Fruit fly (Drosophila melanogaster) whole organism, embryonic: ENCODE results near the gene Ostgamma.

ENCODE experiments used
- Antp ChIP-seq: fragments of 200-800 bp; sonication (Bioruptor generic); optimal IDR thresholded peaks from 3 replicates; lab custom pipeline; 2016; ENCODE audit warnings: missing biosample characterization, missing genetic modification characterization
- CG10209 ChIP-seq: fragments of 200-800 bp; sonication (Bioruptor generic); optimal IDR thresholded peaks from 3 replicates; lab custom pipeline; 2017; ENCODE audit warnings: missing biosample characterization, mild to moderate bottlenecking, missing genetic modification characterization, missing genetic modification reagents
- CG10274 ChIP-seq: fragments of 200-800 bp; sonication (Bioruptor generic); optimal IDR thresholded peaks from 3 replicates; lab custom pipeline; 2017; ENCODE audit warnings: missing biosample characterization, mild to moderate bottlenecking, missing genetic modification characterization
- CG11504 ChIP-seq: fragments of 200-800 bp; sonication (Bioruptor generic); optimal IDR thresholded peaks from 3 replicates; lab custom pipeline; 2019; ENCODE audit warnings: missing biosample characterization, mild to moderate bottlenecking, missing genetic modification characterization, moderate library complexity
- CG11560 ChIP-seq: fragments of 200-800 bp; sonication (Bioruptor generic); IDR thresholded peaks from 3 replicates; pipeline ENCODE4 v1.3.6; 2022; ENCODE audit warnings: missing biosample characterization, missing genetic modification characterization
- CG11723 ChIP-seq: fragments of 200-800 bp; sonication (Bioruptor generic); optimal IDR thresholded peaks from 2 replicates; lab custom pipeline; 2017; ENCODE audit warnings: missing biosample characterization, mild to moderate bottlenecking, missing genetic modification characterization
- CG13287 ChIP-seq: fragments of 200-800 bp; sonication (Bioruptor generic); IDR thresholded peaks from 2 replicates; pipeline ENCODE4 v1.3.6; 2022; ENCODE audit warnings: missing biosample characterization, missing genetic modification characterization; ENCODE audit not compliant: partially characterized antibody
- CG14710 ChIP-seq: fragments of 200-800 bp; sonication (Bioruptor generic); optimal IDR thresholded peaks from 3 replicates; lab custom pipeline; 2019; ENCODE audit warnings: missing biosample characterization, mild to moderate bottlenecking, missing genetic modification characterization, moderate library complexity
- CG16779 ChIP-seq: fragments of 200-800 bp; sonication (Bioruptor generic); IDR thresholded peaks from 2 replicates; pipeline ENCODE4 v1.3.6; 2022; ENCODE audit warnings: missing biosample characterization, missing genetic modification characterization
- CG17612 ChIP-seq: fragments of 200-800 bp; sonication (Bioruptor generic); IDR thresholded peaks from 2 replicates; pipeline ENCODE4 v1.3.6; 2022; ENCODE audit warnings: missing biosample characterization, missing genetic modification characterization
- CG2116 ChIP-seq: fragments of 200-800 bp; sonication (Bioruptor generic); optimal IDR thresholded peaks from 3 replicates; lab custom pipeline; 2018; ENCODE audit warnings: missing biosample characterization, mild to moderate bottlenecking, missing genetic modification characterization
- CG2129 ChIP-seq: fragments of 200-800 bp; sonication (Bioruptor generic); IDR thresholded peaks from 2 replicates; pipeline ENCODE4 v1.3.6; 2022; ENCODE audit warnings: missing biosample characterization, missing genetic modification characterization; ENCODE audit not compliant: partially characterized antibody
- CG2889 ChIP-seq: fragments of 200-800 bp; sonication (Bioruptor generic); IDR thresholded peaks from 3 replicates; pipeline ENCODE4 v1.3.6; 2022; ENCODE audit warnings: missing biosample characterization, missing genetic modification characterization
- CG31224 ChIP-seq: fragments of 200-800 bp; sonication (Bioruptor generic); IDR thresholded peaks from 2 replicates; pipeline ENCODE4 v1.3.6; 2022; ENCODE audit warnings: missing biosample characterization, missing genetic modification characterization
- CG32532 ChIP-seq: fragments of 200-800 bp; sonication (Bioruptor generic); IDR thresholded peaks from 2 replicates; pipeline ENCODE4 v1.3.6; 2022; ENCODE audit warnings: missing biosample characterization, missing genetic modification characterization
- CG32772 ChIP-seq: fragments of 200-800 bp; sonication (Bioruptor generic); IDR thresholded peaks from 2 replicates; pipeline ENCODE4 v1.3.6; 2022; ENCODE audit warnings: missing biosample characterization, missing genetic modification characterization
- CG3995 ChIP-seq: fragments of 200-800 bp; sonication (Bioruptor generic); optimal IDR thresholded peaks from 3 replicates; lab custom pipeline; 2016; ENCODE audit warnings: missing biosample characterization, missing genetic modification characterization
- CG6175 ChIP-seq: fragments of 200-800 bp; sonication (Bioruptor generic); IDR thresholded peaks from 3 replicates; pipeline ENCODE4 v1.3.6; 2022; ENCODE audit warnings: missing biosample characterization, missing genetic modification characterization
- CG7357 ChIP-seq: fragments of 200-800 bp; sonication (Bioruptor generic); IDR thresholded peaks from 3 replicates; pipeline ENCODE4 v1.3.6; 2022; ENCODE audit warnings: missing biosample characterization, missing genetic modification characterization
- CG7987 ChIP-seq: fragments of 200-800 bp; sonication (Bioruptor generic); optimal IDR thresholded peaks from 2 replicates; lab custom pipeline; 2018; ENCODE audit warnings: missing biosample characterization, mild to moderate bottlenecking, missing genetic modification characterization, moderate library complexity
- CHES-1-like ChIP-seq: fragments of 200-800 bp; sonication (Bioruptor generic); optimal IDR thresholded peaks from 2 replicates; lab custom pipeline; 2016; ENCODE audit warnings: missing biosample characterization, missing genetic modification characterization
- Lpt ChIP-seq: fragments of >200 bp; optimal IDR thresholded peaks from 2 replicates; lab custom pipeline; 2018; ENCODE audit warnings: missing biosample characterization, missing genetic modification characterization
- MTF-1 ChIP-seq: fragments of 200-800 bp; sonication (Bioruptor generic); optimal IDR thresholded peaks from 2 replicates; lab custom pipeline; 2018; ENCODE audit warnings: missing biosample characterization, mild to moderate bottlenecking, missing genetic modification characterization, borderline replicate concordance
- Meics ChIP-seq: fragments of 200-800 bp; sonication (Bioruptor generic); optimal IDR thresholded peaks from 2 replicates; lab custom pipeline; 2017; ENCODE audit warnings: missing biosample characterization, mild to moderate bottlenecking, missing genetic modification characterization
- NC2β ChIP-seq: fragments of 200-800 bp; sonication (Bioruptor generic); optimal IDR thresholded peaks from 2 replicates; lab custom pipeline; 2016; ENCODE audit warnings: missing biosample characterization, missing genetic modification characterization
- Rx ChIP-seq: fragments of 200-800 bp; sonication (Bioruptor generic); IDR thresholded peaks from 2 replicates; pipeline ENCODE4 v1.3.6; 2022; ENCODE audit warnings: missing biosample characterization, missing genetic modification characterization
- Sox102F ChIP-seq: fragments of 200-800 bp; sonication (Bioruptor generic); optimal IDR thresholded peaks from 2 replicates; lab custom pipeline; 2018; ENCODE audit warnings: missing biosample characterization, mild to moderate bottlenecking, missing genetic modification characterization, moderate library complexity
- Sry-β ChIP-seq: fragments of 200-800 bp; sonication (Bioruptor generic); optimal IDR thresholded peaks from 2 replicates; lab custom pipeline; 2018; ENCODE audit warnings: missing biosample characterization, mild to moderate bottlenecking, missing genetic modification characterization, moderate library complexity
- Ssrp ChIP-seq: fragments of 200-800 bp; sonication (Bioruptor generic); optimal IDR thresholded peaks from 2 replicates; lab custom pipeline; 2018; ENCODE audit warnings: missing biosample characterization, mild to moderate bottlenecking, missing genetic modification characterization, moderate library complexity
- al ChIP-seq: fragments of 200-800 bp; sonication (Bioruptor generic); IDR thresholded peaks from 2 replicates; pipeline ENCODE4 v1.3.6; 2022; ENCODE audit warnings: missing biosample characterization, missing genetic modification characterization
- amos ChIP-seq: fragments of 200-800 bp; sonication (Bioruptor generic); IDR thresholded peaks from 2 replicates; pipeline ENCODE4 v1.3.6; 2022; ENCODE audit warnings: missing biosample characterization, missing genetic modification characterization; ENCODE audit not compliant: partially characterized antibody
- ash1 ChIP-seq: fragments of 200-800 bp; sonication (Bioruptor generic); optimal IDR thresholded peaks from 2 replicates; lab custom pipeline; 2018; ENCODE audit warnings: missing biosample characterization, mild to moderate bottlenecking, missing genetic modification characterization
- bab2 ChIP-seq: fragments of 200-800 bp; sonication (Bioruptor generic); optimal IDR thresholded peaks from 2 replicates; lab custom pipeline; 2016; ENCODE audit warnings: missing biosample characterization, missing genetic modification characterization
- bigmax ChIP-seq: fragments of 200-800 bp; sonication (Bioruptor generic); optimal IDR thresholded peaks from 2 replicates; lab custom pipeline; 2018; ENCODE audit warnings: missing biosample characterization, mild to moderate bottlenecking, missing genetic modification characterization
- bsh ChIP-seq, 2 experiments: fragments of 200-800 bp; sonication (Bioruptor generic); optimal IDR thresholded peaks; 2 replicates each; lab custom pipeline; 2017 to 2018; ENCODE audit warnings: mild to moderate bottlenecking in 2 of 2, missing biosample characterization in 2 of 2, missing genetic modification characterization in 2 of 2, moderate library complexity in 1 of 2
- croc ChIP-seq: fragments of 200-800 bp; sonication (Bioruptor generic); conservative IDR thresholded peaks from 3 replicates; pipeline ENCODE4 v1.3.6; 2022; ENCODE audit warnings: missing biosample characterization, missing genetic modification characterization
- cwo ChIP-seq: fragments of 200-800 bp; sonication (Bioruptor generic); optimal IDR thresholded peaks from 3 replicates; lab custom pipeline; 2017; ENCODE audit warnings: missing biosample characterization, missing genetic modification characterization, mild to moderate bottlenecking, moderate library complexity, missing genetic modification reagents
- disco-r ChIP-seq: fragments of 200-800 bp; sonication (Bioruptor generic); optimal IDR thresholded peaks from 2 replicates; lab custom pipeline; 2016; ENCODE audit warnings: missing biosample characterization, missing genetic modification characterization
- fd102C ChIP-seq: fragments of 200-800 bp; sonication (Bioruptor generic); optimal IDR thresholded peaks from 2 replicates; lab custom pipeline; 2018; ENCODE audit warnings: missing biosample characterization, mild to moderate bottlenecking, missing genetic modification characterization, moderate library complexity
- fu2 ChIP-seq: fragments of 200-800 bp; sonication (Bioruptor generic); optimal IDR thresholded peaks from 2 replicates; lab custom pipeline; 2016; ENCODE audit warnings: missing biosample characterization, missing genetic modification characterization
- klu ChIP-seq: fragments of 200-800 bp; sonication (Bioruptor generic); IDR thresholded peaks from 2 replicates; pipeline ENCODE4 v1.3.6; 2022; ENCODE audit warnings: missing biosample characterization, missing genetic modification characterization
- run ChIP-seq: fragments of 200-800 bp; sonication (Bioruptor generic); optimal IDR thresholded peaks from 3 replicates; lab custom pipeline; 2018; ENCODE audit warnings: missing biosample characterization, mild to moderate bottlenecking, missing genetic modification characterization
- slbo ChIP-seq: fragments of 200-800 bp; sonication (Bioruptor generic); IDR thresholded peaks from 2 replicates; pipeline ENCODE4 v1.3.6; 2022; ENCODE audit warnings: missing biosample characterization, missing genetic modification characterization
- sna ChIP-seq: fragments of 200-800 bp; sonication (Bioruptor generic); IDR thresholded peaks from 2 replicates; pipeline ENCODE4 v1.3.6; 2022; ENCODE audit warnings: missing biosample characterization, missing genetic modification characterization; ENCODE audit not compliant: partially characterized antibody
- sug ChIP-seq: fragments of 200-800 bp; optimal IDR thresholded peaks from 2 replicates; lab custom pipeline; 2019; ENCODE audit warnings: missing biosample characterization, mild to moderate bottlenecking, missing genetic modification characterization, moderate library complexity
- z ChIP-seq: fragments of 200-800 bp; sonication (Bioruptor generic); IDR thresholded peaks from 3 replicates; pipeline ENCODE4 v1.3.6; 2022; ENCODE audit warnings: missing biosample characterization, missing genetic modification characterization
- zen ChIP-seq: fragments of 200-800 bp; sonication (Bioruptor generic); optimal IDR thresholded peaks from 3 replicates; lab custom pipeline; 2018; ENCODE audit warnings: missing biosample characterization, mild to moderate bottlenecking, missing genetic modification characterization, moderate library complexity

Gene Ostgamma

dm6 chr2L:8292159-8292887 is 15.7 kb downstream of the Ostgamma start (continued):
- TF ChIP-seq CG6175 (GFP tag; lab: Robert Waterston, UW) (peak; percentile 92), sna (GFP tag; lab: Robert Waterston, UW) (no peak), Rx (GFP tag; lab: Robert Waterston, UW) (peak; percentile 91), CG3995 (peak; percentile 73), zen (tag; lab: Kevin White, UChicago) (peak; percentile 86), Sry-β (peak; percentile 63), Lpt (GFP tag; lab: Kevin White, UChicago) (no peak), CG11560 (peak; percentile 89), croc (GFP tag; lab: Robert Waterston, UW) (peak; percentile 95), CG13287 (no peak), CG7357 (peak; percentile 90), CG14710 (tag; lab: Kevin White, UChicago) (peak; percentile 95), CG2116 (GFP tag; lab: Kevin White, UChicago) (peak; percentile 70), Ssrp (tag; lab: Kevin White, UChicago) (peak; percentile 93), ash1 (GFP tag; lab: Kevin White, UChicago) (peak; percentile 69), CG11723 (GFP tag; lab: Kevin White, UChicago) (peak; percentile 92), MTF-1 (peak; percentile 86), CG10209 (GFP tag; lab: Kevin White, UChicago) (peak; percentile 94), CG2129 (no peak), Meics (GFP tag; lab: Kevin White, UChicago) (peak; percentile 96), fd102C (GFP tag; lab: Kevin White, UChicago) (no peak), bsh (GFP tag; optimal IDR thresholded peaks at IDR 0.05; lab: Kevin White, UChicago) (peak in 1 of 2 experiments; percentile 97), fu2 (GFP tag; lab: Kevin White, UChicago) (peak; percentile 85), CG17612 (GFP tag; lab: Robert Waterston, UW) (peak; percentile 91), klu (GFP tag; lab: Robert Waterston, UW) (peak; percentile 94), CG32532 (GFP tag; lab: Robert Waterston, UW) (peak; percentile 98), NC2β (GFP tag; lab: Kevin White, UChicago) (peak; percentile 90), CG16779 (peak; percentile 87), run (peak; percentile 95), z (peak; percentile 76; the same call in 2 of the 3 replicates), bab2 (peak; percentile 90), cwo (GFP tag; lab: Kevin White, UChicago) (peak; percentile 94), disco-r (peak; percentile 89), CG31224 (peak; percentile 94), CG2889 (GFP tag; lab: Robert Waterston, UW) (peak; percentile 95), bigmax (peak; percentile 59), Antp (peak; percentile 90), Sox102F (peak; percentile 98), al (GFP tag; lab: Robert Waterston, UW) (peak; percentile 95), sug (peak; percentile 93), CG32772 (peak; percentile 97), CHES-1-like (GFP tag; lab: Kevin White, UChicago) (peak; percentile 92), amos (no peak), CG7987 (GFP tag; lab: Kevin White, UChicago) (peak; percentile 86), slbo (GFP tag; lab: Robert Waterston, UW) (peak; percentile 98), CG11504 (tag; lab: Kevin White, UChicago) (peak; percentile 97), CG10274 (peak; percentile 80)
- TF ChIP-seq, all 482 proteins: peak for 433
